Worm (Caenorhabditis elegans): ENCODE data around the gene C06E4.5.

DNA sequence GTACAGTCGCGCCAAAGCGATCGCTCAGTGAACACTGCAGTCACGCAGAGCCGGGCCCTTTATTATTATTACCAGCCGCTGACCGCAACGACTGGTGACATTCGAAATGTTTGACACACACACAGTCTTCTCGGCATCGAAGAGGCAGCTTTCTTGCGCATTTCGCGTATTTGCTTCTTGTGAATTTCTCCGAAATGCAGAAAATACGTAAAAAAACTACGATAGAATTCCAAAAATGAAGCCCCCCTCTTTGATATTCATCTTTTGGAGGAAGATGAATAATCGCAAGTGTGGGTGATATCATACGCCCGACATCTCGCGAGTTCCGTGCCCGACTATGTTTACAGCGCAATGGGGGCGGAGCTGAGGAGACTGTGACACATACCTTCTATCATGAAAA lies 1.5 kb upstream of the C06E4.5 start:
- TF ChIP-seq nhr-11 (tag; optimal IDR thresholded peaks at IDR 0.05) (no peak), nhr-237 (tag; optimal IDR thresholded peaks at IDR 0.05) (no peak), nhr-77 (tag; optimal IDR thresholded peaks at IDR 0.05) (no peak), lin-39 (tag; optimal IDR thresholded peaks at IDR 0.05) (no peak), snpc-4 (tag; optimal IDR thresholded peaks at IDR 0.05) (peak; percentile 50), mab-5 (tag; optimal IDR thresholded peaks at IDR 0.05) (no peak)
